Fruit fly (Drosophila melanogaster) ovary, adult (tissue): ENCODE results near the gene CG2816.

Experiments used
- CG17801 ChIP-seq: fragments of 200-800 bp; optimal IDR thresholded peaks from 2 replicates; lab custom pipeline; 2019; ENCODE audit warnings: missing biosample characterization, mild to moderate bottlenecking, missing genetic modification characterization, moderate library complexity; ENCODE audit not compliant: partially characterized antibody

The CG2816 gene

dm6 chr2L:3703260-3703659 is at the start of gene CG2816:
Gene CG2816 (plus strand): TSS chr2L:3703659.
- no peak for TF ChIP-seq CG17801 (GFP tag; lab: Kevin White, UChicago)

dm6 chr2L:3654956-3655618 is 48.4 kb upstream of the CG2816 start:
- TF ChIP-seq CG17801 (GFP tag; lab: Kevin White, UChicago) = no peak

- TF ChIP-seq CG17801 (GFP tag; lab: Kevin White, UChicago) = peak; percentile 98
Observed at dm6 chr2L:3655698-3656105, 47.8 kb upstream of the CG2816 start.

- no peak for TF ChIP-seq CG17801 (GFP tag; lab: Kevin White, UChicago)
Observed at dm6 chr2L:3656667-3657066, 46.8 kb upstream of the CG2816 start, which contains the start of gene for. Gene for (minus strand): TSS chr2L:3656953.

dm6 chr2L:3657349-3658142 is 45.9 kb upstream of the CG2816 start:
- no peak for TF ChIP-seq CG17801 (GFP tag; lab: Kevin White, UChicago)

dm6 chr2L:3662307-3662795 is 41.1 kb upstream of the CG2816 start, which contains the start of gene Drgx:
Gene Drgx (plus strand): TSS chr2L:3662745.
- TF ChIP-seq CG17801 (GFP tag; lab: Kevin White, UChicago) = no peak

- TF ChIP-seq CG17801 (GFP tag; lab: Kevin White, UChicago) = no peak
Observed at dm6 chr2L:3668451-3668850, 35.0 kb upstream of the CG2816 start, which contains the start of gene Sfp24Ba. Gene Sfp24Ba (minus strand): TSS chr2L:3668551.

dm6 chr2L:3669034-3669433 is 34.4 kb upstream of the CG2816 start, which contains the start of gene Sfp24Bd:
Gene Sfp24Bd (minus strand): TSS chr2L:3669134.
- TF ChIP-seq CG17801 (GFP tag; lab: Kevin White, UChicago) = no peak

dm6 chr2L:3669675-3670074 is 33.8 kb upstream of the CG2816 start, which contains the start of gene Sfp24Bb:
Gene Sfp24Bb (minus strand): TSS chr2L:3669775.
- no peak for TF ChIP-seq CG17801 (GFP tag; lab: Kevin White, UChicago)

- TF ChIP-seq CG17801 (GFP tag; lab: Kevin White, UChicago) = no peak
Observed at dm6 chr2L:3670481-3670880, 33.0 kb upstream of the CG2816 start, which contains the start of gene Sfp24Bc. Gene Sfp24Bc (minus strand): TSS chr2L:3670581.

dm6 chr2L:3675770-3676169 is 27.7 kb upstream of the CG2816 start:
- TF ChIP-seq CG17801 (GFP tag; lab: Kevin White, UChicago) = no peak

dm6 chr2L:3681338-3681737 is 22.1 kb upstream of the CG2816 start:
- TF ChIP-seq CG17801 (GFP tag; lab: Kevin White, UChicago) = no peak

dm6 chr2L:3682489-3682888 is 21.0 kb upstream of the CG2816 start:
- no peak for TF ChIP-seq CG17801 (GFP tag; lab: Kevin White, UChicago)

- TF ChIP-seq CG17801 (GFP tag; lab: Kevin White, UChicago) = no peak
Observed at dm6 chr2L:3685139-3685851, 18.2 kb upstream of the CG2816 start.

dm6 chr2L:3692466-3692865 is 11.0 kb upstream of the CG2816 start, which contains the start of gene CG16704:
Gene CG16704 (minus strand): TSS chr2L:3692587.
- no peak for TF ChIP-seq CG17801 (GFP tag; lab: Kevin White, UChicago)
